Worm (Caenorhabditis elegans) whole organism, mixed stage, embryonic: ENCODE data around the gene hcp-1.

ENCODE experiments used
- bed-3 ChIP-seq: fragments of 200-800 bp; sonication (Bioruptor generic); optimal IDR thresholded peaks from 3 replicates; lab custom pipeline; 2018; ENCODE audit warnings: mild to moderate bottlenecking, missing genetic modification characterization, moderate library complexity, missing compliant biosample characterization
- ceh-39 ChIP-seq: fragments of 150-350 bp; optimal IDR thresholded peaks from 2 replicates; lab custom pipeline; 2014; ENCODE audit warnings: missing biosample characterization, missing genetic modification characterization
- ceh-43 ChIP-seq: fragments of 200-800 bp; sonication (Bioruptor generic); optimal IDR thresholded peaks from 2 replicates; lab custom pipeline; 2018; ENCODE audit warnings: mild to moderate bottlenecking, missing genetic modification characterization, moderate library complexity, missing compliant biosample characterization
- ceh-83 ChIP-seq: fragments of 200-800 bp; sonication (Bioruptor generic); optimal IDR thresholded peaks from 2 replicates; lab custom pipeline; 2018; ENCODE audit warnings: mild to moderate bottlenecking, missing genetic modification characterization, missing compliant biosample characterization
- ces-1 ChIP-seq: fragments of 150-350 bp; optimal IDR thresholded peaks from 2 replicates; lab custom pipeline; 2014; ENCODE audit warnings: missing biosample characterization, missing genetic modification reagents, missing genetic modification characterization
- cnd-1 ChIP-seq: fragments of 200-800 bp; sonication (Bioruptor generic); optimal IDR thresholded peaks from 2 replicates; lab custom pipeline; 2018; ENCODE audit warnings: mild to moderate bottlenecking, missing genetic modification characterization, missing compliant biosample characterization
- elt-1 ChIP-seq: sonication (generic microtip); optimal IDR thresholded peaks from 2 replicates; lab custom pipeline; 2017; ENCODE audit warnings: missing genetic modification characterization, mild to moderate bottlenecking, missing compliant biosample characterization, antibody characterized with exemption, moderate library complexity, borderline replicate concordance; ENCODE audit not compliant: insufficient read depth
- elt-3 ChIP-seq: fragments of 150-350 bp; optimal IDR thresholded peaks from 2 replicates; lab custom pipeline; 2014; ENCODE audit warnings: missing biosample characterization, missing genetic modification characterization
- flh-1 ChIP-seq: fragments of 200-800 bp; sonication (Bioruptor generic); optimal IDR thresholded peaks from 2 replicates; lab custom pipeline; 2018; ENCODE audit warnings: mild to moderate bottlenecking, missing genetic modification characterization, moderate library complexity, missing compliant biosample characterization
- hlh-1 ChIP-seq: fragments of 150-350 bp; optimal IDR thresholded peaks from 2 replicates; lab custom pipeline; 2014; ENCODE audit warnings: missing biosample characterization, missing genetic modification reagents, missing genetic modification characterization
- lin-13 ChIP-seq: fragments of 150-350 bp; optimal IDR thresholded peaks from 2 replicates; lab custom pipeline; 2014; ENCODE audit warnings: missing biosample characterization, missing genetic modification characterization
- lin-32 ChIP-seq: fragments of 200-800 bp; sonication (Bioruptor generic); optimal IDR thresholded peaks from 2 replicates; lab custom pipeline; 2018; ENCODE audit warnings: mild to moderate bottlenecking, missing genetic modification characterization, missing compliant biosample characterization
- lsy-2 ChIP-seq: fragments of 150-350 bp; optimal IDR thresholded peaks from 2 replicates; lab custom pipeline; 2014; ENCODE audit warnings: missing biosample characterization, missing genetic modification characterization
- mab-5 ChIP-seq: fragments of 150-350 bp; optimal IDR thresholded peaks from 2 replicates; lab custom pipeline; 2014; ENCODE audit warnings: missing biosample characterization, missing genetic modification characterization
- mls-2 ChIP-seq: sonication (generic microtip); optimal IDR thresholded peaks from 2 replicates; lab custom pipeline; 2016; ENCODE audit warnings: mild to moderate bottlenecking, missing genetic modification characterization, moderate library complexity, missing compliant biosample characterization
- nhr-12 ChIP-seq: fragments of 150-350 bp; optimal IDR thresholded peaks from 2 replicates; lab custom pipeline; 2014; ENCODE audit warnings: missing biosample characterization, missing genetic modification characterization
- nhr-2 ChIP-seq: fragments of 150-350 bp; optimal IDR thresholded peaks from 2 replicates; lab custom pipeline; 2014; ENCODE audit warnings: missing biosample characterization, missing genetic modification characterization
- nhr-237 ChIP-seq: fragments of 150-350 bp; optimal IDR thresholded peaks from 2 replicates; lab custom pipeline; 2014; ENCODE audit warnings: missing biosample characterization, missing genetic modification characterization
- nhr-28 ChIP-seq: fragments of 150-350 bp; optimal IDR thresholded peaks from 2 replicates; lab custom pipeline; 2014; ENCODE audit warnings: missing biosample characterization, missing genetic modification characterization
- nhr-76 ChIP-seq: sonication (generic microtip); optimal IDR thresholded peaks from 2 replicates; lab custom pipeline; 2017; ENCODE audit warnings: missing biosample characterization, missing genetic modification characterization
- pha-4 ChIP-seq: fragments of 150-350 bp; optimal IDR thresholded peaks from 2 replicates; lab custom pipeline; 2018; ENCODE audit warnings: missing biosample characterization, missing genetic modification reagents, missing genetic modification characterization
- sem-2 ChIP-seq: fragments of 200-800 bp; sonication (Bioruptor generic); optimal IDR thresholded peaks from 2 replicates; lab custom pipeline; 2018; ENCODE audit warnings: mild to moderate bottlenecking, missing genetic modification characterization, missing compliant biosample characterization
- snpc-4 ChIP-seq: fragments of 150-350 bp; optimal IDR thresholded peaks from 2 replicates; lab custom pipeline; 2014; ENCODE audit warnings: missing biosample characterization, missing genetic modification characterization
- sptf-1 ChIP-seq: sonication (generic microtip); optimal IDR thresholded peaks from 2 replicates; lab custom pipeline; 2017; ENCODE audit warnings: mild to moderate bottlenecking, missing genetic modification characterization, moderate library complexity, missing compliant biosample characterization
- tbx-8 ChIP-seq: fragments of 200-800 bp; sonication (Bioruptor generic); optimal IDR thresholded peaks from 2 replicates; lab custom pipeline; 2018; ENCODE audit warnings: mild to moderate bottlenecking, missing genetic modification characterization, moderate library complexity, missing compliant biosample characterization
- unc-120 ChIP-seq: sonication (generic microtip); optimal IDR thresholded peaks from 2 replicates; lab custom pipeline; 2017; ENCODE audit warnings: missing genetic modification characterization, missing compliant biosample characterization; ENCODE audit not compliant: poor library complexity, severe bottlenecking
- unc-39 ChIP-seq: fragments of 150-350 bp; optimal IDR thresholded peaks from 2 replicates; lab custom pipeline; 2014; ENCODE audit warnings: missing biosample characterization, missing genetic modification characterization
- unc-62 ChIP-seq: fragments of 150-350 bp; optimal IDR thresholded peaks from 2 replicates; lab custom pipeline; 2014; ENCODE audit warnings: missing biosample characterization, missing genetic modification reagents, missing genetic modification characterization
- ztf-11 ChIP-seq: fragments of 150-350 bp; optimal IDR thresholded peaks from 2 replicates; lab custom pipeline; 2014; ENCODE audit warnings: missing biosample characterization, missing genetic modification characterization

hcp-1 gene

DNA sequence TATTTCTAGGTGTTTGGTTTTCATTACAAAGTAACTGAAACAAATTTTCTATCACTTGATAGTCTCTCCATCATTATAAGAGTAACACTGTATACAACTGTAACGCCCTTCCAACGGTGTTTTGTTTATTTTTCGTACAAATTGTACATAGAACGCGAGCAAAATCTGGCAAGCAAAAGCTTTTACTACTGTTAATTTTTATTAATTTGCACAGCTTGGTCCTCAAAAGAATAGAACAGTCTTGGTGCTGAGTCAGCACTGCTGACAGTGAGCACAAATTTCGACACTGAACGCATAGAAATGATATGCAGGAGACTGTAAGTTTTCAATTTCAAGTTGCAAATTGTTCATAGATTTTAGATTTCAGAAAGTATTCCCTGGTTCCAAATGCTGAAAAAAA lies 3.7 kb upstream of the hcp-1 start, which contains the start of gene ZK1055.2:
TSS of gene ZK1055.2 (plus strand) at position 301 of the 400 bp plus-strand sequence.
- TF ChIP-seq nhr-237: no peak

DNA sequence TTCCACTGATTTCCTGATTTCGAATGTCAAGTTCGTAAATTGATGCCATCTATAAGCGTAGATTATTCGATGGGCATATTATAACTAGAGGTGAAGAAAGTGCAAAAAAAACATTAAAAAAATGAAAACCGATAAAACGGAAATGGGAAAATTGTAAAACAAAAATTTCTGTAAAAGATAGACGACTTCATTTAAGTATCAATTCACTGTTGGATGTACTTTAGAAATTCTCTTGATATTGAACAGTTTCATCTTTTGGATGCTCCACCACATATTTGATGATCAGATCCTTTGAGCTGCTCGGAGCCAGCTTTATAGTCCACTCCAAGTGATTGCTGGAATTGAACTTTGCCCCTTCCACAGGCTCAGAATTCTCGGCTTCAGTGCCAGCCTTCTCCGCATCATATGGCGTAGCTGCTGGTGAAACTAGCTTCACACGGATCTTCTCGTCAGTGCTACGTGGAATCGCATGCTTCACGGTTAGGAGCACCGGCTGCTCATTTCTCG lies 8.6 kb downstream of the hcp-1 start, which contains the start of gene ZK1055.6:
TSS of gene ZK1055.6 (minus strand) at position 51 of the 507 bp plus-strand sequence.
- TF ChIP-seq lin-32 (no peak), ztf-11 (tag; lab: Kevin White, UChicago) (no peak), elt-3 (tag; lab: Kevin White, UChicago) (no peak), bed-3 (GFP tag; lab: Kevin White, UChicago) (no peak), mab-5 (tag; lab: Kevin White, UChicago) (no peak)

DNA sequence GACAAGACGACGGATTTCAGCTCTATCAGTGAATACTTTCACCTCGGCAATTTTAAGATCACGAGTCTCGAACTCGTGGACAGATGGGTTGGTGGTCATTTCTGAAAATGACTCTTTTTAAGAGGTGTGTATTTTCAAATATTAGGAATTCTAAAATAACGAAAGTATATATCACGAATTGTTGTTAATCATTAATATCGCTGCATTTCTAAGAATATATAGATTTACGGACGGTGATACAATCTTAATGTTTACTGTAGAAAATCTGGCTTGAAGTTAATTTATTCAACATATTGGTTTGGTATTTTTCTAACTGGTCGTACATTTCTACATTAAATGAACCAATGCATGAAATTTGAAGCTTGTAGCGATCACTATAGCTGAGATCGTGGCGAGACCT lies 11.3 kb downstream of the hcp-1 start, which contains the start of gene ZK1055.7:
TSS of gene ZK1055.7 (minus strand) at position 101 of the 400 bp plus-strand sequence.
- TF ChIP-seq nhr-12 (tag; lab: Kevin White, UChicago) (no peak), snpc-4 (no peak), unc-62 (GFP tag; lab: Kevin White, UChicago) (no peak), unc-39 (tag; lab: Kevin White, UChicago) (no peak), ces-1 (GFP tag; lab: Kevin White, UChicago) (no peak), hlh-1 (tag; lab: Kevin White, UChicago) (no peak), ceh-43 (GFP tag; lab: Kevin White, UChicago) (no peak), cnd-1 (tag; lab: Kevin White, UChicago) (no peak), pha-4 (no peak), tbx-8 (GFP tag; lab: Kevin White, UChicago) (no peak), elt-1 (tag; lab: Kevin White, UChicago) (no peak)

DNA sequence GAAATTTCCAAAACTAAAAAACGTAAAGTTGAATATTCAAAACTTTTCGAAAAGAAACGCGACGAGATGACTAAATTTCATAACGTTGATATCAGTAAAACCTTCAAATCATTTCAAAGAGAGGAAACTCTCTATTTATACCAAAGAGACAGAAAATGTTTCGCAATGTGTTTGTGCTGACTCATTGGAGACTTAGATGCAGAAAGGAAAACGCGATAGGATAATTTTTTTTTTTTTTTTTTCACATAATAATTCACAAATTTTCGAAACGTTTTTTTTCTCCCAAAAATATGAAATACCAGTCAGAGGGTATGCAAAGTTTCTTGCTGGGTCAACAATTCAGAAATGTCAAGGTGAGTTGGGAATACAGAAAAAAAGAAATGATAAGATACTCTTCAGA lies 12.2 kb downstream of the hcp-1 start:
- TF ChIP-seq ceh-83 (GFP tag; lab: Kevin White, UChicago): no peak
- TF ChIP-seq tbx-8 (GFP tag; lab: Kevin White, UChicago): no peak
- no peak for TF ChIP-seq nhr-76
- TF ChIP-seq sem-2 (GFP tag; lab: Kevin White, UChicago): no peak
- TF ChIP-seq mab-5 (tag; lab: Kevin White, UChicago): no peak
- TF ChIP-seq nhr-237: no peak
- TF ChIP-seq mls-2 (tag; lab: Kevin White, UChicago): no peak
- TF ChIP-seq sptf-1 (tag; lab: Kevin White, UChicago): no peak
- no peak for TF ChIP-seq hlh-1 (tag; lab: Kevin White, UChicago)
- no peak for TF ChIP-seq unc-62 (GFP tag; lab: Kevin White, UChicago)
- TF ChIP-seq ceh-43 (GFP tag; lab: Kevin White, UChicago): no peak
- TF ChIP-seq snpc-4: no peak

DNA sequence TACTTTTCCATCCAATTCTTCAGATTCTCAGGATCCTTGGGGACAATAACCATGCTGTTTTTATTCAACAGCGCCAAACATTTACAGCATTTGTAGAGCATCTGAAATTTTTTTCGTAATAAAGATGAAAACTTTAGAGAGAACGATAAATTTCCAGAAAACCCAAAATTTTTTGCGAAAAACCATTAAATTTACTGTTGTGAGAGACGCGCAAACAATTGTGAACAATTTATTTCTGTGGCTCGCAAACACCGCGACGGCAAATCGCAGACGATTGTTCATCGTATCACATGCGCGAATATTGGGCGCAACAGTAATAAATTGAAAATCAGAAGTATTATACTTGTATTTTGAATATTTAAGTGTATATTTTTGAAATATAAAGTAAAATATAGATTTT lies 17.1 kb downstream of the hcp-1 start, which contains the start of gene gon-14:
TSS of gene gon-14 (minus strand) at position 101 of the 400 bp plus-strand sequence.
- TF ChIP-seq unc-120 (tag; lab: Kevin White, UChicago): no peak
- TF ChIP-seq elt-1 (tag; lab: Kevin White, UChicago): no peak
- TF ChIP-seq lin-13 (tag; lab: Kevin White, UChicago): no peak
- TF ChIP-seq lin-32: no peak
- TF ChIP-seq lsy-2 (tag; lab: Kevin White, UChicago): no peak
- no peak for TF ChIP-seq flh-1
- no peak for TF ChIP-seq snpc-4
- TF ChIP-seq sptf-1 (tag; lab: Kevin White, UChicago): no peak
- TF ChIP-seq ceh-83 (GFP tag; lab: Kevin White, UChicago): no peak
- TF ChIP-seq ztf-11 (tag; lab: Kevin White, UChicago): no peak
- no peak for TF ChIP-seq nhr-237
- no peak for TF ChIP-seq nhr-12 (tag; lab: Kevin White, UChicago)
- TF ChIP-seq nhr-28 (tag; lab: Kevin White, UChicago): no peak
- TF ChIP-seq unc-62 (GFP tag; lab: Kevin White, UChicago): no peak
- no peak for TF ChIP-seq unc-39 (tag; lab: Kevin White, UChicago)
- no peak for TF ChIP-seq nhr-2
- no peak for TF ChIP-seq mab-5 (tag; lab: Kevin White, UChicago)
- no peak for TF ChIP-seq sem-2 (GFP tag; lab: Kevin White, UChicago)
- no peak for TF ChIP-seq hlh-1 (tag; lab: Kevin White, UChicago)

DNA sequence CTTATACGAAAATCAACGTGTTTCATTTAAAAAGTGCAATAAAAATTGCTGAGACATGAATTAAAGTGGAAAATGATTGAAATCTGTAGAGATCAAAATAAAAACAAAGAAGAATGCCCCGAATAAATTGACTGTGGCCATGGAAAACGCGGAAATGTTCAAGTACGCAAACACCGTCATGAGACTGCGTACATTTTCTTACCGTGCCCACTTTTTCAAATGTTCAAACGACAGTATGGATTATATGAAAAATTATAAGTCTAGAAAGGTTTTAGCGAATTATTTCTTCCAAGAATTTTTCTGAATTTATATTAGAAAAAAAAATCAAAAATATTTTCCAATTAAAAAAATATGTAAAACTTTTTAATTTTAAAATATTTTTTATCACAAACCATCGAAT lies 17.5 kb downstream of the hcp-1 start:
- TF ChIP-seq ceh-43 (GFP tag; lab: Kevin White, UChicago) (no peak), ces-1 (GFP tag; lab: Kevin White, UChicago) (no peak), ceh-83 (GFP tag; lab: Kevin White, UChicago) (no peak), unc-120 (tag; lab: Kevin White, UChicago) (no peak), lsy-2 (tag; lab: Kevin White, UChicago) (peak; percentile 87), lin-13 (tag; lab: Kevin White, UChicago) (peak; percentile 8), elt-3 (tag; lab: Kevin White, UChicago) (no peak), flh-1 (no peak), nhr-76 (no peak), ceh-39 (tag; lab: Kevin White, UChicago) (no peak), lin-32 (no peak)
- TF ChIP-seq, all 35 proteins: peak for 2
